Fruit fly (Drosophila melanogaster) whole organism, larva: ENCODE measurements around the gene CG9500.

Source experiments
- noc ChIP-seq: fragments of 200-800 bp; sonication (Bioruptor generic); optimal IDR thresholded peaks from 3 replicates; lab custom pipeline; 2019; ENCODE audit warnings: missing biosample characterization, mild to moderate bottlenecking, missing genetic modification characterization, moderate library complexity

The CG9500 gene

DNA sequence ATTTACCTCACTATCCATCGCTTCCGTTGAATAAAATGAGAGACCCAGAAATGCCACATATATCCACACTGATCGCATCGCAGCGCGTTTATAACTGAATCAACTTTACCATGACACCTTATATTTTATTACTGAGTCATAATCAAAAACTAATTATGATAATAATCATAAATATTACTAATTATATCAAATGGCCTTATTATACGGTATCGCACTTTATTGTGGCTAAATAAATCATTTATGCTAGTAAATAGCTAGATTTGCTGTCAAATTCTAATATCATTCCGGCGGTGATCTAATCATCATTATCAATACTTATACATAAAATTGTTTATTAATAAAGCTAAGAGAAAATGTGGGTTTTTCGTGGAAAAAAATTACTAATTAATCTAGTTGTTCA is at the start of gene CG9500:
CG9500 (minus strand) TSS at position 101 of the 400 bp plus-strand sequence.
- no peak for TF ChIP-seq noc (tag; lab: Kevin White, UChicago)

DNA sequence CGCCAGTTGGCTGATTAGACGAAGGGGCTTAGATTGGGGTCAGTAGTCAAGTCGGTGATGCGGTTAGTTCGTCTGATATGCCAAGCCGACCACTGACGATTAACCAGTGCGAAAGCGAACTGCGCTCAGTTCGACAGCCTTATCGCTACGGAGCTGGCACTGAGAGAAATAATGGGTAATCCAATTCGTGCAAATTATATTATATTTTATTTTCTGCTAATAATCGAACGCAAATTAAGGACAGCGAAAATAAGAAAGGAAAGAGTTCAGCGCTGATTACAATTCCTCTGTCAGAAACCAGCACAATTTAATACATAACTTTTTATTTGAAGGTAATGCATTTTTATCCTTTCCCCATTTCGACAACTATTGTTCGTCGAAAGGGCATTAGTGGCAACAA is 39.0 kb upstream of the CG9500 start, which contains the start of gene CG42369:
CG42369 (minus strand) TSS at position 101 of the 400 bp plus-strand sequence.
- no peak for TF ChIP-seq noc (tag; lab: Kevin White, UChicago)

DNA sequence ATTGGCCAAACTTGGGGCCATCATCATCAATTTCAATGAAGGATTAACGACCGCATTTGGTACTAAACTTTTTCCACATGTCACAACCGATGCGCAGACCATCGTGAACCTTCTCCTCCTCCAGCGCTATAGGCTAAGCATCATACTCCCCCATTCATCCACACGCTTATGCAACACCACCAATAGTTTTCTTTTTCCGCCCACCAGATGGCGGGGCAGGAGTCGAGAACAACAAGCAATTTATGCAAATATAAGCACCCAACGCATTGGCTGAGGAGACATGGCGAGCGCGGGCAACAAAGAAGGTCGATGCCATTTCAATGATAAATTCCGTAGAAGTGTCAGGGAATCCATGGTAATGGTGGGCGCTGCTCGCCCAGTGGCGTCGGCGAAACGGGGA is 33.4 kb upstream of the CG9500 start:
- no peak for TF ChIP-seq noc (tag; lab: Kevin White, UChicago)

DNA sequence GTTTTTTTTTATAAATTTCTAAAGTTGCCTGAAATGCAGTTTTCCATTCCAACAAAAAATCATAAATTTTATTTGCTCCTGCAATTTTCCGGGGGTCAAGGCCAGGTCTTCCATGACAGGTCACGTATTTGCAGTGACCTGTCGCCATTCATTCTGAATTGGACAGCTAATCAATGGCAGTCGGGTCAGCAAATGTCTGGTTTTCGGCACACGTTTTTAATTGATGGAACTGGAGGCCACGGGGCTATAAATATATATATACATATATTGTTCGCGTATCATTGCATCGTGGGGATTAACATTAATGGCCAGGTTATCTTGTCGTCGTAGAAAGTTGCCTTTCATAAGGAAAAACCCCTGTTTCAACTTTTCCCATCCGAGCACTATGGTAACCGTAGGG is 28.9 kb upstream of the CG9500 start:
- TF ChIP-seq noc (tag; lab: Kevin White, UChicago), result no peak

DNA sequence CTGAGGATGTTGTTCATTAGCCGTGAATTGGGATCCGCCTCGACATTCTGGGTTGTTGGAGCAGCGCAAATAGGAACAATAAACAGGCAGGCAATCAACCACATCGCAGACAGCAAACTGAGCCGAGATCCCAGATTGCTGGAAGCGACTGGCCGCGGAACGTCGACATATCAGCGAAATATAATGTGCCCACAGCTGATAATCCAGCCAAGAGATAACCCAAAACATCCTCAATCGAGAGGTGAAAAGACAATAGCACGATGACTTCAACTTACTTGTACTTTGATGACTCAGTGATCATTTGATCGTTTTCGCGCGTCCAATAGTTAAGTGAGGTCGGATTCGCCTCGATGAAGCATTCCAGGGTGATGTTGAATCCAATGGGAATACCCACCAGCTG is 27.3 kb upstream of the CG9500 start, which contains the start of gene Nepl6:
Nepl6 (minus strand) TSS at position 104 of the 400 bp plus-strand sequence.
- TF ChIP-seq noc (tag; lab: Kevin White, UChicago), result no peak

DNA sequence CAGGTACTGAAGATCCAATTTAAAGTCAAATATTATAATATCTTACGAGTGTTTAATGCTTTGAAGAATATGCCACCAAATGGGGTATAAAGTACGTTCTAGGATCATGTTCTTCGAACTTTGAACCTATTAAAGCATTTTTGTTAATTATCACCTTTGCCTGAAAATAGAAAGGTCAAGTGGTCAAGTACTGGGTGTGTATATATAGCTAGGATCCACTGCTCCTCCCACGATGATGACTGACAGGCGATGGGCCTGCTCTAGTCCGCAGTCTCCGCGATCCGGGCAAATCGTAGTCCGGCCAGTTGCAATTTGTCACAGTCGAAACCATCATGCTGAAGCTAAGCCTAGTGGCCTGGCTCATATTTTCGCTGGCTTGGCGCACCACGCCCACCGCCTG is 22.8 kb upstream of the CG9500 start, which contains the start of gene Nepl5:
Nepl5 (plus strand) TSS at position 301 of the 400 bp plus-strand sequence.
- TF ChIP-seq noc (tag; lab: Kevin White, UChicago), result no peak

DNA sequence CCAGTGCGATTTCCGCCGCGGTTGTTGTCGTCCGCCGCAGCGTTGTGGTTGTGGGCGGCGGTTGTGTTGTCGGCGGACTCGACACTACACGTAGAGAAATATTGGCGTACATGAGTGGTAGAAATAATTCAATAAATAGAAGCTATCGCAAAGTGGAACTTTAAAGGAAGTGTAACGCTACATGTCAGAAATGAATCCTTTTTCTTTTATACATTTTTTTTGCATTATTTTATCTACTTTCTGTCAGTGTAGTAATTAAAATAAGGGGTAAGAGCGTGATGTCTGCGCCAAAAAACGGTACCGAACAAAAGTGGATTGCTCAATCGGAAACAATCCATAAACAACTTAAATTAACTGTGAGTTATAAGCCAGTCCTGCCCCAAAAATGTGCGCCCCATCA is 21.1 kb upstream of the CG9500 start:
- no peak for TF ChIP-seq noc (tag; lab: Kevin White, UChicago)

DNA sequence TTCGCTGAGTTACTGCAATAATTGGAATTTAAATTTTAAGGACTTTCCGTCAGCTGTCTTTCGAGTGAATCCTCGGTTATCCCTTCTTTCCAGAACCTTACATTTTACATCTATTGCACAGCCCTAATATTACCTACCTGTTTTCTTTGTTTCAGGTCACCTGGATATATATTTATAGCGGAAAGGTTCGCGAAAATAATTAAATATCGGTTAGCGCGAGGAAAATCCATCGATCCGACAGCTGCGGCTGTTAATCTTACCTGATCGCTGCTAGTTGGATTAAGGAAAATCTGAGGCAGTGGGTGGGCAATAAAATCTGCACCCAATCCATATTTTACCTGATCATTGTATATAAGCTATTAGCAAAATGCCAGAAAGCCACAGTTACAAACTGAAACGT is 15.0 kb upstream of the CG9500 start:
- no peak for TF ChIP-seq noc (tag; lab: Kevin White, UChicago)

DNA sequence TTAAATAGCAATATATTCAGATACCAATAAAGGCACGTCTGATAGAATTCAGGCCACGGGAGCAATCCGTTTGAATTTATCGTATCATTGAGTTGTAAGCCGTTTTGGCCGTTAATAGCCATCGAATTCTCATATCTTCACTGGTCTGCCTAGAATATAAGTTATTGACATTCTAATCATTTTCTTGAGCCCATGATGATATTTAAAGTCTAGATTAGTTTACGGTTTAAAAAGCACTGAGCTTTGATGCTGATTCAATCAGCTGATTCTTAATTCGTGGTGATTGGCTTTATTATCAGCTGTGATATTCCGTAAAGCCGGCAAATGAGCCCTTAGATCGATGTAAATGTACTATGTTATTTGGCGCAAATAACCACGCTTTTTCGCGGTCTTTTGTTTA is 14.0 kb upstream of the CG9500 start, which contains the start of gene slam:
slam (plus strand) TSS at position 301 of the 400 bp plus-strand sequence.
- TF ChIP-seq noc (tag; lab: Kevin White, UChicago), result no peak

DNA sequence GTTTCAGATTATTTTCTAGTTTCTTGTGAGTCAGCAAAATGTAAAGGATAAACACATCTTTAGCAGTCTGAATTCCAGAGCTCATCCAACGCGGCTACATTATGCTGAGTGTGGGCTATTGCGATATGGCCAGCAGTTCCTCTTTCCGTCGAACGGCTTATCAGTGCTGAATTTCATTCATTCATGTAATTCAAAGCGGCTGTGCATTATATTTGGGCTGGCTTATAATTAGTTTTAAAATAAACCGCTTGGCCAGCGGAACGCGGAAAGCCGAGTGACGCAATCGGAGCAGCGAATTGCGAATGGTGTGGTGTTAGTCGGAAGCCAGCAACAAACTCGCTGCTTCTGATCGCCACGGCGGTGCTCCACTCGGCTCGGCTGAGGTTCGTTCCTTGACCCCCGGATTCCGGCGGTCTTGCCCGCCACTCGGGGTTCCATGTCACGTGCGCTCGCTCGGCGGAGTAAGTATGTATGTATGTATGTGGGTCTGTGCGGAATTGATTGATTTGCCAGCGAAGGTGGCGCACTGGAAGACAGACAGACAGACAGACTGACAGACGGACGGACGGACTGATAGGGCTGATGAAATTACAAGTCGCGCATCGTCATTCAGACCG is 13.0 kb upstream of the CG9500 start:
- TF ChIP-seq noc (tag; lab: Kevin White, UChicago), result no peak

DNA sequence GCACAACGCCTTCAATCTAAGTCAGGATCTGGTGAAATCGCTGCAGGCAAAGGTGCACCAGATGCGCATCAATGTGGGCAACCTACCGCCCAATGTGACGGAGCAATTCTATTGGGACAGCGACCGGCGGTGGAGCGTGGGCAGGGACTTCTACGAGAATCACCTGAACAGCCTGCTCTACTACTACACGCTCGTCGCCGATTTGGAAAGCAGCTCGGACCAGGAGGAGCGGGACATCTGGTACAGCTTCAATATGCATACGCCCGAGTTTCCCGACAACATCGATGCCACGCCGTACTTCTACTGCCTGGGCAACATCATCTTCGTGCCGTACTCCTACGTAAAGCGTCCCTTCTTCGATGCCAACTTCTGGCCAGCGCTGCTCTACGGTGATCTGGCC is 11.2 kb upstream of the CG9500 start:
- TF ChIP-seq noc (tag; lab: Kevin White, UChicago), result no peak

DNA sequence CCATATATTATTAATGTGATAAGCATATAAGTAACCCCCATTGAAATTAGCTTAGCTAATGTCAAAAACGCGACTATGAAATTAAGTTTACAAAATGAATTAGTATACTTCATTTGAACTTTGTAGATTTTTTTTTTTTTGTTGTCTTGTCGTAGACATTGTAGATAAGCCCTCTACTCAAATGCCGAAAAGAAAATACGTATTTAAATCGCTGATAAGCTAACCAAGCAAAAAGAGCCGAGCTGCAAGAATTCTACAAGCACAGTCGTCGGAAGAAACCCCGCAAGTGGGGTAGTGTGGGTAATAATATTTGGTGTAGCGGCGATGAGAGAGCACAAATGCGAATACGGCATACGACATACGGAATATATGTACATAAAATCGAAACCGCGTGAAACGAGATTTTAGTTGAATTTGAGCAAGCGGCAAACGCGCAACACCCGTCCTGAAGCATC is 9.4 kb upstream of the CG9500 start, which contains the start of gene Nepl4:
Nepl4 (plus strand) TSS at position 405 of the 455 bp plus-strand sequence.
- TF ChIP-seq noc (tag; lab: Kevin White, UChicago), result peak; percentile 82

DNA sequence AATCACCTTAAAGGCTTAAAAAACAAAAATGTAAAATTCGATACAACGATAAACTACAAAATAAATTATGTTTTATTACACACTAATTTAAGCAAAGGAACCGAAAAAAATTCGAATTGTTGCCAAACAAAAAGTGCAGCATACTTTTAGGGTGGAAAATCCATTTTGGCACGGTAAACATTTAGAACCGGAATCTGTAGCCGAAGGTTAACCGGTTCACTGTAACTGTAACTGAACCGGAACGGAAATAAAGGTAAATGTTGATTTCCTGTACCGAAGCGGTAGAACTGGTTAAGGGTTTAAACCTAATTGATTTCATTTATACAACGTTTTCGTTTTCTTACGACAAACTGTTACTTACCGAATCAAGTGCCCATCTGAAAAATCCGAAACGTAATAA is 8.8 kb upstream of the CG9500 start:
- no peak for TF ChIP-seq noc (tag; lab: Kevin White, UChicago)

DNA sequence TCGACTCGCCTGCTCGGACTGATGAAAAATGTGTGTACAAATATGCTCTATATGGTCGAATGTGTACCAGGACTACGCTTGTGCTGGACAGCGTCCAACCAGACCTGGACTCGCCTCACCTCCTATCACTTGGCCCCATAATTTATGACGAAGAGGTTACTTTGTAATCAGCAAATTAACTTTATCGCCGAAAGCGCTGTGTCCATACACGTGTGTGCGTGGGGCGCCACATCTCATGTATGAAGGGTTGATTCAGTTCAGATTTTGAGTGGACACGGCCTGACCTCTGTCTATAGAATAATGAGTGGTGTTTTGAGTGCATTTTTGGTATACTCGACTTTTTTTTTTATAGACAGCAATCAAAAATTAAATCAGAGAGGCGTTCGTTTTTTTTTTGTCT is 1.9 kb upstream of the CG9500 start:
- no peak for TF ChIP-seq noc (tag; lab: Kevin White, UChicago)

DNA sequence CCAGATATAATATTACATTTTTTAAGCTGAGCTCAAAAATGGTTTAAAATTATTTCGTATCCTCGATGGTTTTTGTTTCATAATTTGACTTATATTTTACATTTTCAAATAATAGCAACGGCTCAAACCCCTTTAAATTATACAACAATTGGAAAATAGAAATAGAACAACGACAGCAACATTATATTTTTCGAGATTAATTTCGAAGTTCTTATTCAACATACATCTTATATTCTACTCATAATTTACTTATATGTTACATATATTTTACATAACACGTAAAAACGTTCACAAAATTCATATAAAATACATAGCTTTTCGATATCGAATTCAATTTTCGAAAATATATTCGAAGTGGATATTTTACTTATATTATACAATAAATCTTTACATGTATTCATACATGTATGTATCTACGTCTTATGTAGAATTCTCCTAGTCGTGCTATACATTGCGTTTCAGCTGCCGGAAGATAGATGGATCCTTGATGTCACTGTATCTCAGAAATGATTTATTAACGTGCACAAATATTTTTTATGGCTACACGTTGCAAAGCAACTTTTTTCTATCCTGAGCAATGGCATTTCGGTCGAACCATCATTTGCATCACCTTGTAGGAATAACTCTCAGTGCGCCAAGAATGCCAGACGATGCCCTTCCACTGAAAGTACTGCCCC is 1.3 kb downstream of the CG9500 start:
- no peak for TF ChIP-seq noc (tag; lab: Kevin White, UChicago)

DNA sequence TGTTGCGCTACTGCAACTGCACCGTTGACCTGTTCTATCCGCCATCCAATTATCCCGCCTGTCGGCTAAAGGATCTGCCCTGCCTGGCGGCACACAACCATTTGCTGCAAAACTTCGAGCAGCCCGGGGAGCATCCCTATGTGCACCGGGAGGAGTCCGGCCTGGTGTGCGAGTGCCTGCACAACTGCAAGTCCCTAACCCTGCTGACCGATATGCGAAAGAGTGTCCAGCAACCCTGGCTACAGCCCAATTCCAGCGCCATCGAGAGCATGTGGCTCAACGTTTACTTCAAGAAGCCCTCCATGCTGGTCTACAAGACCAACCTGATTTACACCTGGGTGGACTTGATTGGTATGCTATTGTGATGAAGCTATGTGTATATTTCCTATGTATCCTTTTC is 2.0 kb downstream of the CG9500 start:
- TF ChIP-seq noc (tag; lab: Kevin White, UChicago), result no peak

DNA sequence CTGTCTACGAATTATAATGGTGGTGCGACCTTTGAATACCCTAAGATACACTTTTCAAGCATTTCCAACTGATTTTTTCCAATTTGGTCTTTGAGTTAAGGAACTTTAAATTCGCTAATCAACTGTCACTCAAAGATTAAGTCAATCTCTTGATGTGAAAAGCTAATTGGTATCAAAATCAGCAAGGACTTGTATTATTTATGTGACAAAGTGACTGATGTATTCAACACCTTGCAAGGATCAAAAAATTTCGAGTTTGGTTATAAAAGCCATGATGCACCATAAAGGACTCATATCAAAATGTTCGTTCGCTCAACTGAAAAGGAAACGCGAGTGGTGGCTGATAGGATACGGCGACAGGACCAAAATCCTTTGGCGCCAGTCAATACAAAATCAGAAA is 3.5 kb downstream of the CG9500 start, which contains the start of gene ppk14:
ppk14 (plus strand) TSS at position 301 of the 400 bp plus-strand sequence.
- TF ChIP-seq noc (tag; lab: Kevin White, UChicago), result no peak
